Fruit fly (Drosophila melanogaster) whole organism, embryonic: ENCODE results near the gene Agpat1.

Source experiments
- Antp ChIP-seq: fragments of 200-800 bp; sonication (Bioruptor generic); optimal IDR thresholded peaks from 3 replicates; lab custom pipeline; 2016; ENCODE audit warnings: missing biosample characterization, missing genetic modification characterization
- B-H1 ChIP-seq: fragments of 200-800 bp; sonication (Bioruptor generic); IDR thresholded peaks from 3 replicates; pipeline ENCODE4 v1.3.6; 2022; ENCODE audit warnings: missing biosample characterization, missing genetic modification characterization
- Bgb ChIP-seq: fragments of 200-800 bp; sonication (Bioruptor generic); IDR thresholded peaks from 2 replicates; pipeline ENCODE4 v1.3.6; 2022; ENCODE audit warnings: missing biosample characterization, missing genetic modification characterization; ENCODE audit not compliant: partially characterized antibody
- CG14050 ChIP-seq: fragments of 200-800 bp; sonication (Bioruptor generic); IDR thresholded peaks from 3 replicates; pipeline ENCODE4 v1.3.6; 2022; ENCODE audit warnings: missing biosample characterization, missing genetic modification characterization
- CG15011 ChIP-seq: fragments of 200-800 bp; sonication (Bioruptor generic); optimal IDR thresholded peaks from 3 replicates; lab custom pipeline; 2018; ENCODE audit warnings: missing biosample characterization, mild to moderate bottlenecking, missing genetic modification characterization
- CG1647 ChIP-seq: fragments of 200-800 bp; sonication (Bioruptor generic); optimal IDR thresholded peaks from 3 replicates; lab custom pipeline; 2016; ENCODE audit warnings: missing biosample characterization, missing genetic modification characterization
- CG17361 ChIP-seq: fragments of 200-800 bp; sonication (Bioruptor generic); IDR thresholded peaks from 3 replicates; pipeline ENCODE4 v1.3.6; 2022; ENCODE audit warnings: missing biosample characterization, missing genetic modification characterization
- CG1792 ChIP-seq: fragments of 200-800 bp; sonication (Bioruptor generic); optimal IDR thresholded peaks from 2 replicates; lab custom pipeline; 2016; ENCODE audit warnings: missing biosample characterization, missing genetic modification characterization
- CG2889 ChIP-seq: fragments of 200-800 bp; sonication (Bioruptor generic); IDR thresholded peaks from 3 replicates; pipeline ENCODE4 v1.3.6; 2022; ENCODE audit warnings: missing biosample characterization, missing genetic modification characterization
- CG30020 ChIP-seq: fragments of 200-800 bp; optimal IDR thresholded peaks from 2 replicates; lab custom pipeline; 2019; ENCODE audit warnings: missing biosample characterization, mild to moderate bottlenecking, missing genetic modification characterization, moderate library complexity
- CG30431 ChIP-seq: fragments of 200-800 bp; sonication (Bioruptor generic); optimal IDR thresholded peaks from 2 replicates; lab custom pipeline; 2017; ENCODE audit warnings: missing biosample characterization, missing genetic modification characterization
- CG33213 ChIP-seq: fragments of 200-800 bp; sonication (Bioruptor generic); optimal IDR thresholded peaks from 3 replicates; lab custom pipeline; 2016; ENCODE audit warnings: missing biosample characterization, missing genetic modification characterization
- CG34224 ChIP-seq: fragments of 200-800 bp; sonication (Bioruptor generic); IDR thresholded peaks from 3 replicates; pipeline ENCODE4 v1.3.6; 2022; ENCODE audit warnings: missing biosample characterization, missing genetic modification characterization; ENCODE audit not compliant: partially characterized antibody
- CG4424 ChIP-seq: fragments of 200-800 bp; sonication (Bioruptor generic); optimal IDR thresholded peaks from 3 replicates; lab custom pipeline; 2016; ENCODE audit warnings: missing biosample characterization, missing genetic modification characterization
- CG6765 ChIP-seq: fragments of 200-800 bp; sonication (Bioruptor generic); optimal IDR thresholded peaks from 3 replicates; lab custom pipeline; 2017; ENCODE audit warnings: missing biosample characterization, mild to moderate bottlenecking, missing genetic modification characterization
- CG6854 ChIP-seq: fragments of 200-800 bp; sonication (Bioruptor generic); optimal IDR thresholded peaks from 3 replicates; lab custom pipeline; 2017; ENCODE audit warnings: missing biosample characterization, mild to moderate bottlenecking, missing genetic modification characterization
- CG7271 ChIP-seq: fragments of 200-800 bp; sonication (Bioruptor generic); optimal IDR thresholded peaks from 2 replicates; lab custom pipeline; 2018; ENCODE audit warnings: missing biosample characterization, mild to moderate bottlenecking, missing genetic modification characterization, moderate library complexity
- CG7987 ChIP-seq: fragments of 200-800 bp; sonication (Bioruptor generic); optimal IDR thresholded peaks from 2 replicates; lab custom pipeline; 2018; ENCODE audit warnings: missing biosample characterization, mild to moderate bottlenecking, missing genetic modification characterization, moderate library complexity
- CG8281 ChIP-seq: fragments of 200-800 bp; sonication (Bioruptor generic); optimal IDR thresholded peaks from 2 replicates; lab custom pipeline; 2018; ENCODE audit warnings: missing biosample characterization, mild to moderate bottlenecking, missing genetic modification characterization, moderate library complexity
- Doc2 ChIP-seq: fragments of 200-800 bp; sonication (Bioruptor generic); IDR thresholded peaks from 2 replicates; pipeline ENCODE4 v1.3.6; 2022; ENCODE audit warnings: missing biosample characterization, missing genetic modification characterization
- Gsc ChIP-seq: fragments of 200-800 bp; sonication (Bioruptor generic); IDR thresholded peaks from 2 replicates; pipeline ENCODE4 v1.3.6; 2022; ENCODE audit warnings: missing biosample characterization, missing genetic modification characterization
- H2.0 ChIP-seq: fragments of 200-800 bp; sonication (Bioruptor generic); IDR thresholded peaks from 2 replicates; pipeline ENCODE4 v1.3.6; 2022; ENCODE audit warnings: missing biosample characterization, missing genetic modification characterization
- HLH3B ChIP-seq: fragments of 200-800 bp; sonication (Bioruptor generic); IDR thresholded peaks from 2 replicates; pipeline ENCODE4 v1.3.6; 2022; ENCODE audit warnings: missing biosample characterization, missing genetic modification characterization
- HmgZ ChIP-seq: fragments of 200-800 bp; sonication (Bioruptor generic); optimal IDR thresholded peaks from 2 replicates; lab custom pipeline; 2018; ENCODE audit warnings: missing biosample characterization, mild to moderate bottlenecking, missing genetic modification characterization
- Jarid2 ChIP-seq: fragments of 200-800 bp; sonication (Bioruptor generic); optimal IDR thresholded peaks from 3 replicates; lab custom pipeline; 2017; ENCODE audit warnings: mild to moderate bottlenecking, missing biosample characterization, missing genetic modification reagents, missing genetic modification characterization
- Meics ChIP-seq: fragments of 200-800 bp; sonication (Bioruptor generic); optimal IDR thresholded peaks from 2 replicates; lab custom pipeline; 2017; ENCODE audit warnings: missing biosample characterization, mild to moderate bottlenecking, missing genetic modification characterization
- Myb ChIP-seq: fragments of 200-800 bp; sonication (Bioruptor generic); optimal IDR thresholded peaks from 2 replicates; lab custom pipeline; 2016; ENCODE audit warnings: missing biosample characterization, missing genetic modification characterization
- NC2β ChIP-seq: fragments of 200-800 bp; sonication (Bioruptor generic); optimal IDR thresholded peaks from 2 replicates; lab custom pipeline; 2016; ENCODE audit warnings: missing biosample characterization, missing genetic modification characterization
- NK7.1 ChIP-seq: fragments of 200-800 bp; sonication (Bioruptor generic); optimal IDR thresholded peaks from 3 replicates; lab custom pipeline; 2016; ENCODE audit warnings: missing biosample characterization, missing genetic modification characterization
- Neu2 ChIP-seq: fragments of 200-800 bp; sonication (Bioruptor generic); optimal IDR thresholded peaks from 3 replicates; lab custom pipeline; 2016; ENCODE audit warnings: missing biosample characterization, missing genetic modification characterization, borderline replicate concordance
- NfI ChIP-seq: fragments of 200-800 bp; sonication (Bioruptor generic); optimal IDR thresholded peaks from 3 replicates; lab custom pipeline; 2018; ENCODE audit warnings: missing biosample characterization, mild to moderate bottlenecking, missing genetic modification characterization, moderate library complexity
- Scr ChIP-seq: fragments of 200-800 bp; sonication (Bioruptor generic); IDR thresholded peaks from 2 replicates; pipeline ENCODE4 v1.3.6; 2022; ENCODE audit warnings: missing biosample characterization, missing genetic modification characterization; ENCODE audit not compliant: partially characterized antibody
- Sox102F ChIP-seq: fragments of 200-800 bp; sonication (Bioruptor generic); optimal IDR thresholded peaks from 2 replicates; lab custom pipeline; 2018; ENCODE audit warnings: missing biosample characterization, mild to moderate bottlenecking, missing genetic modification characterization, moderate library complexity
- ara ChIP-seq: fragments of 200-800 bp; sonication (Bioruptor generic); IDR thresholded peaks from 2 replicates; pipeline ENCODE4 v1.3.6; 2022; ENCODE audit warnings: missing biosample characterization, missing genetic modification characterization
- bigmax ChIP-seq: fragments of 200-800 bp; sonication (Bioruptor generic); optimal IDR thresholded peaks from 2 replicates; lab custom pipeline; 2018; ENCODE audit warnings: missing biosample characterization, mild to moderate bottlenecking, missing genetic modification characterization
- chif ChIP-seq, 2 experiments: fragments of 200-800 bp; sonication (Bioruptor generic); optimal IDR thresholded peaks; 3 replicates each; lab custom pipeline; 2016; ENCODE audit warnings: missing biosample characterization in 2 of 2, missing genetic modification characterization in 2 of 2
- corto ChIP-seq: fragments of 200-800 bp; sonication (Bioruptor generic); optimal IDR thresholded peaks from 2 replicates; lab custom pipeline; 2016; ENCODE audit warnings: missing biosample characterization, mild to moderate bottlenecking, missing genetic modification characterization, moderate library complexity
- dimm ChIP-seq: fragments of 200-800 bp; sonication (Bioruptor generic); IDR thresholded peaks from 2 replicates; pipeline ENCODE4 v1.3.6; 2022; ENCODE audit warnings: missing biosample characterization, missing genetic modification characterization
- ems ChIP-seq: fragments of 200-800 bp; sonication (Bioruptor generic); optimal IDR thresholded peaks from 3 replicates; lab custom pipeline; 2016; ENCODE audit warnings: missing biosample characterization, missing genetic modification characterization
- fd3F ChIP-seq: fragments of 200-800 bp; sonication (Bioruptor generic); optimal IDR thresholded peaks from 2 replicates; lab custom pipeline; 2018; ENCODE audit warnings: missing biosample characterization, mild to moderate bottlenecking, missing genetic modification characterization, moderate library complexity
- gcm2 ChIP-seq: fragments of 200-800 bp; sonication (Bioruptor generic); optimal IDR thresholded peaks from 2 replicates; lab custom pipeline; 2016; ENCODE audit warnings: missing biosample characterization, missing genetic modification characterization
- gro ChIP-seq: fragments of 200-800 bp; sonication (Bioruptor generic); optimal IDR thresholded peaks from 2 replicates; lab custom pipeline; 2016; ENCODE audit warnings: missing biosample characterization, missing genetic modification characterization
- gsb ChIP-seq: fragments of 200-800 bp; sonication (Bioruptor generic); IDR thresholded peaks from 2 replicates; pipeline ENCODE4 v1.3.6; 2022; ENCODE audit warnings: missing biosample characterization, missing genetic modification characterization
- ham ChIP-seq: fragments of 200-800 bp; sonication (Bioruptor generic); IDR thresholded peaks from 2 replicates; pipeline ENCODE4 v1.3.6; 2022; ENCODE audit warnings: missing biosample characterization, missing genetic modification characterization
- ind ChIP-seq: fragments of 200-800 bp; sonication (Bioruptor generic); optimal IDR thresholded peaks from 3 replicates; lab custom pipeline; 2016; ENCODE audit warnings: missing biosample characterization, missing genetic modification characterization
- phol ChIP-seq: fragments of 200-800 bp; sonication (Bioruptor generic); optimal IDR thresholded peaks from 3 replicates; lab custom pipeline; 2018; ENCODE audit warnings: missing biosample characterization, mild to moderate bottlenecking, missing genetic modification characterization, moderate library complexity
- psq ChIP-seq: fragments of 200-800 bp; sonication (Bioruptor generic); optimal IDR thresholded peaks from 2 replicates; lab custom pipeline; 2017; ENCODE audit warnings: missing biosample characterization, missing genetic modification characterization
- sr ChIP-seq: fragments of 200-800 bp; sonication (Bioruptor generic); IDR thresholded peaks from 3 replicates; pipeline ENCODE4 v1.3.6; 2022; ENCODE audit warnings: missing biosample characterization, missing genetic modification characterization
- stc ChIP-seq: fragments of 200-800 bp; sonication (Bioruptor generic); IDR thresholded peaks from 2 replicates; pipeline ENCODE4 v1.3.6; 2022; ENCODE audit warnings: missing biosample characterization, missing genetic modification characterization
- tgo ChIP-seq: fragments of 200-800 bp; sonication (Bioruptor generic); IDR thresholded peaks from 3 replicates; pipeline ENCODE4 v1.3.6; 2022; ENCODE audit warnings: missing biosample characterization, missing genetic modification characterization
- ttk ChIP-seq: fragments of 200-800 bp; sonication (Bioruptor generic); IDR thresholded peaks from 2 replicates; pipeline ENCODE4 v2.1.2; 2022; ENCODE audit warnings: missing biosample characterization, missing genetic modification characterization
- wdn ChIP-seq: fragments of 200-800 bp; sonication (Bioruptor generic); IDR thresholded peaks from 2 replicates; pipeline ENCODE4 v1.3.6; 2022; ENCODE audit warnings: missing biosample characterization, missing genetic modification characterization

Agpat1 gene

dm6 chrX:12754348-12754733 is 10.7 kb upstream of the Agpat1 start (continued):
- TF ChIP-seq bigmax (GFP tag; lab: Kevin White, UChicago) (no peak), HLH3B (GFP tag; lab: Robert Waterston, UW) (peak; percentile 95), dimm (GFP tag; lab: Robert Waterston, UW) (peak; percentile 90), Neu2 (GFP tag; lab: Kevin White, UChicago) (peak; percentile 27), CG4424 (GFP tag; lab: Kevin White, UChicago) (peak; percentile 90), corto (GFP tag; lab: Kevin White, UChicago) (peak; percentile 95), CG1792 (peak; percentile 78), ham (GFP tag; lab: Robert Waterston, UW) (peak; percentile 86), Gsc (no peak; the same call in 1 of the 2 replicates), ind (GFP tag; lab: Kevin White, UChicago) (peak; percentile 95), NK7.1 (GFP tag; lab: Kevin White, UChicago) (peak; percentile 66), CG15011 (GFP tag; lab: Kevin White, UChicago) (peak; percentile 82), NC2β (GFP tag; lab: Kevin White, UChicago) (peak; percentile 54), sr (peak; percentile 69; the same call in 2 of the 3 replicates), Bgb (GFP tag; lab: Robert Waterston, UW) (no peak), CG6854 (GFP tag; lab: Kevin White, UChicago) (peak; percentile 88), ems (GFP tag; lab: Kevin White, UChicago) (peak; percentile 76), wdn (GFP tag; lab: Robert Waterston, UW) (peak; percentile 94), gro (GFP tag; lab: Kevin White, UChicago) (peak; percentile 86), CG33213 (GFP tag; lab: Kevin White, UChicago) (peak; percentile 81), B-H1 (GFP tag; lab: Robert Waterston, UW) (peak; percentile 91), H2.0 (GFP tag; lab: Robert Waterston, UW) (peak; percentile 94), Antp (GFP tag; lab: Kevin White, UChicago) (peak; percentile 86), CG7987 (no peak), fd3F (GFP tag; lab: Kevin White, UChicago) (peak; percentile 90), psq (no peak), Jarid2 (GFP tag; lab: Kevin White, UChicago) (peak; percentile 67), CG30020 (tag; lab: Kevin White, UChicago) (peak; percentile 22), CG1647 (peak; percentile 73), tgo (peak; percentile 95), gsb (peak; percentile 92), CG34224 (GFP tag; lab: Robert Waterston, UW) (no peak), CG7271 (no peak), ttk (GFP tag; lab: Robert Waterston, UW) (peak; percentile 93), Sox102F (peak; percentile 91), CG2889 (GFP tag; lab: Robert Waterston, UW) (peak; percentile 94), gcm2 (GFP tag; lab: Kevin White, UChicago) (peak; percentile 91), Myb (peak; percentile 70), HmgZ (tag; lab: Kevin White, UChicago) (peak; percentile 91), Doc2 (GFP tag; lab: Robert Waterston, UW) (peak; percentile 88), ara (peak; percentile 95), CG6765 (GFP tag; lab: Kevin White, UChicago) (peak; percentile 56), stc (GFP tag; lab: Robert Waterston, UW) (peak; percentile 96), Scr (GFP tag; lab: Robert Waterston, UW) (no peak), Meics (peak; percentile 95), CG8281 (tag; lab: Kevin White, UChicago) (peak; percentile 47), phol (tag; lab: Kevin White, UChicago) (peak; percentile 89), CG14050 (GFP tag; lab: Robert Waterston, UW) (peak; percentile 93), NfI (GFP tag; lab: Kevin White, UChicago) (peak; percentile 88), chif (GFP tag; optimal IDR thresholded peaks at IDR 0.05; lab: Kevin White, UChicago) (peak; percentile 69 to 83), CG17361 (peak; percentile 85), CG30431 (GFP tag; lab: Kevin White, UChicago) (peak; percentile 83)
